Worm (Caenorhabditis elegans): Measurements from ENCODE around the gene R08C7.1.

Gene R08C7.1

DNA sequence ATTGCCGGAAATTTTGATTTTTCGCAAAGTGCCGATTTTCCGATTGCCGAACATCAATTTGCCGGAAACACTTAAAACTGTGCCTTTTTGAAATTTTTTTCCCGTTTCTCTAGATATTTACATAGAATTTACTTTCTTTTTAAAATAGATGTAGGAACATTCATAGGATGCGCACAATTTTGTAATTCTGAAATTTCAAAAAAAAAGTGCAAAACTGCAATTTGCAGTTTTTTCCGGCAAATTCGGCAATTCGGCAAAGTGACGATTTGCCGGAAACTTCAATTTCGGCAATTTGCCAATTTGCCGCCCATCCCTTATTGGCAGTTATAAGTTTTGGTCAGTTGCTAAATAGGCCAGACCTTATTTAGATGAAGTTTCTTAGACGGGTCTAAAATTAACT lies 5.0 kb downstream of the R08C7.1 start:
- no peak for TF ChIP-seq nhr-25 (tag; optimal IDR thresholded peaks at IDR 0.05)
- TF ChIP-seq ztf-11 (tag; optimal IDR thresholded peaks at IDR 0.05), result no peak
- no peak for TF ChIP-seq eor-1 (tag; optimal IDR thresholded peaks at IDR 0.05)
- TF ChIP-seq lsy-12 (tag; optimal IDR thresholded peaks at IDR 0.05), result no peak
- TF ChIP-seq nhr-12 (tag; optimal IDR thresholded peaks at IDR 0.05), result no peak
- TF ChIP-seq lin-39 (tag; optimal IDR thresholded peaks at IDR 0.05), result no peak
- no peak for TF ChIP-seq skn-1 (tag; optimal IDR thresholded peaks at IDR 0.05)
- TF ChIP-seq pha-4 (tag; optimal IDR thresholded peaks at IDR 0.05), result no peak
- no peak for TF ChIP-seq egl-27 (tag; optimal IDR thresholded peaks at IDR 0.05)
- no peak for TF ChIP-seq zag-1 (tag; optimal IDR thresholded peaks at IDR 0.05)
- TF ChIP-seq nhr-237 (tag; optimal IDR thresholded peaks at IDR 0.05), result no peak
- no peak for TF ChIP-seq fkh-10 (GFP tag; optimal IDR thresholded peaks at IDR 0.05)
- no peak for TF ChIP-seq unc-62 (GFP tag; optimal IDR thresholded peaks at IDR 0.05)
- TF ChIP-seq egl-5 (tag; optimal IDR thresholded peaks at IDR 0.05), result no peak
- TF ChIP-seq nhr-23 (tag; optimal IDR thresholded peaks at IDR 0.05), result no peak
- TF ChIP-seq unc-39 (tag; optimal IDR thresholded peaks at IDR 0.05), result no peak
- no peak for TF ChIP-seq nhr-43 (tag; optimal IDR thresholded peaks at IDR 0.05; ENCODE audit: poor library complexity, severe bottlenecking)
- no peak for TF ChIP-seq tbx-2 (tag; optimal IDR thresholded peaks at IDR 0.05)

ce11 chrIV:4459342-4459741 lies 7.7 kb downstream of the R08C7.1 start:
- no peak for TF ChIP-seq nhr-67 (tag; optimal IDR thresholded peaks at IDR 0.05)
- TF ChIP-seq ceh-28 (tag; optimal IDR thresholded peaks at IDR 0.05), result no peak
- no peak for TF ChIP-seq ZK546.5 (tag; optimal IDR thresholded peaks at IDR 0.05)
- no peak for TF ChIP-seq skn-1 (tag; optimal IDR thresholded peaks at IDR 0.05)
- TF ChIP-seq nhr-28 (tag; optimal IDR thresholded peaks at IDR 0.05), result no peak
- no peak for TF ChIP-seq sea-2 (GFP tag; optimal IDR thresholded peaks at IDR 0.05)
- TF ChIP-seq nhr-12 (tag; optimal IDR thresholded peaks at IDR 0.05), result no peak
- no peak for TF ChIP-seq elt-3 (tag; optimal IDR thresholded peaks at IDR 0.05)
- TF ChIP-seq pqm-1 (tag; optimal IDR thresholded peaks at IDR 0.05), result no peak
- no peak for TF ChIP-seq fos-1 (tag; optimal IDR thresholded peaks at IDR 0.05)
- TF ChIP-seq snpc-4 (tag; optimal IDR thresholded peaks at IDR 0.05), result no peak
- TF ChIP-seq tbx-2 (tag; optimal IDR thresholded peaks at IDR 0.05), result no peak
- TF ChIP-seq lin-15B (tag; optimal IDR thresholded peaks at IDR 0.05), result no peak
- TF ChIP-seq nhr-23 (tag; optimal IDR thresholded peaks at IDR 0.05), result no peak
- TF ChIP-seq pha-4 (tag; optimal IDR thresholded peaks at IDR 0.05), result no peak
- TF ChIP-seq lsy-12 (tag; optimal IDR thresholded peaks at IDR 0.05), result no peak
- no peak for TF ChIP-seq fkh-10 (GFP tag; optimal IDR thresholded peaks at IDR 0.05)
- TF ChIP-seq ceh-16 (tag; optimal IDR thresholded peaks at IDR 0.05), result no peak
- no peak for TF ChIP-seq nhr-76 (tag; optimal IDR thresholded peaks at IDR 0.05)
- no peak for TF ChIP-seq egl-27 (tag; optimal IDR thresholded peaks at IDR 0.05)

- TF ChIP-seq nhr-11 (tag; optimal IDR thresholded peaks at IDR 0.05), result no peak
- no peak for TF ChIP-seq nhr-77 (tag; optimal IDR thresholded peaks at IDR 0.05)
- TF ChIP-seq egl-5 (tag; optimal IDR thresholded peaks at IDR 0.05), result no peak
- TF ChIP-seq nhr-25 (tag; optimal IDR thresholded peaks at IDR 0.05), result no peak
- TF ChIP-seq nhr-67 (tag; optimal IDR thresholded peaks at IDR 0.05), result no peak
- TF ChIP-seq lsy-12 (tag; optimal IDR thresholded peaks at IDR 0.05), result no peak
- no peak for TF ChIP-seq elt-2 (tag; optimal IDR thresholded peaks at IDR 0.05)
- TF ChIP-seq lin-39 (tag; optimal IDR thresholded peaks at IDR 0.05), result no peak
- TF ChIP-seq ceh-82 (tag; optimal IDR thresholded peaks at IDR 0.05), result no peak
- no peak for TF ChIP-seq hmg-11 (tag; optimal IDR thresholded peaks at IDR 0.05)
- TF ChIP-seq eor-1 (tag; optimal IDR thresholded peaks at IDR 0.05), result no peak
These were observed 11.5 kb downstream of the R08C7.1 start, which contains the start of gene M01H9.2 for ce11 chrIV:4463132-4463531. Gene M01H9.2 (minus strand): TSS chrIV:4463232.

ce11 chrIV:4465184-4465583 lies 13.5 kb downstream of the R08C7.1 start, which contains the start of gene M01H9.5:
Gene M01H9.5 (plus strand): TSS chrIV:4465484.
- TF ChIP-seq ceh-9 (tag; optimal IDR thresholded peaks at IDR 0.05) (no peak), mdl-1 (tag; optimal IDR thresholded peaks at IDR 0.05) (no peak), lin-15B (tag; optimal IDR thresholded peaks at IDR 0.05) (no peak), ztf-4 (tag; optimal IDR thresholded peaks at IDR 0.05) (no peak), ZK546.5 (tag; optimal IDR thresholded peaks at IDR 0.05) (no peak), ceh-82 (tag; optimal IDR thresholded peaks at IDR 0.05) (no peak)

Data from whole organism, L3 larva.